Fruit fly (Drosophila melanogaster) Kc167 (cell line): ENCODE results near the gene Ugt35E2.

Experiments used
- Myc ChIP-seq: fragments of >200 bp; optimal IDR thresholded peaks from 2 replicates; lab custom pipeline; 2017; ENCODE audit warnings: missing external identifiers
- Sin3A ChIP-seq: fragments of >200 bp; optimal IDR thresholded peaks from 2 replicates; lab custom pipeline; 2018; ENCODE audit warnings: missing external identifiers
- h ChIP-seq: fragments of >200 bp; optimal IDR thresholded peaks from 3 replicates; lab custom pipeline; 2018; ENCODE audit warnings: missing external identifiers
- insv ChIP-seq: fragments of >200 bp; optimal IDR thresholded peaks from 3 replicates; lab custom pipeline; 2018; ENCODE audit warnings: missing external identifiers
- psq ChIP-seq: fragments of >200 bp; optimal IDR thresholded peaks from 2 replicates; lab custom pipeline; 2017; ENCODE audit warnings: missing external identifiers
- ttk ChIP-seq: sonication (Bioruptor generic); optimal IDR thresholded peaks from 2 replicates; lab custom pipeline; 2017; ENCODE audit warnings: missing external identifiers

DNA sequence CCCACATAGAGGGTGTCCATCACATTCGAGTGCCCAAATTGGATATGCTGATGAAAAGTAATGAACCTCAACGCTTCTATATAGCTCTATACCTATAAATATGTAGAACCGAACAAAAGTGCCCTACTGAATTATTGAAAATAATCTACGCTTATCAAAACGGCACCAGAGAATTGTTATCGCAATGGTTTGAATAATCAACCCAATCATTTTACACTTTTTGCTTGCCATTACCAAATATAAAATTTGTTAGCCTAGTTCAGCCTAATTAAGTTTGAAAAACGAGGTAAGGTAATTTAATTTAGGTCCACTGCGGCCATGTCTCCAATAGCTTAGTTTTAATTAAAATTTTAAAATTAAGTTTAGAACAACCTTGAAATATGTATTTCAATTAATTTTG lies 8.0 kb upstream of the Ugt35E2 start:
- no peak for TF ChIP-seq psq (lab: Kevin White, UChicago)
- TF ChIP-seq insv (lab: Kevin White, UChicago) = no peak
- TF ChIP-seq ttk (lab: Kevin White, UChicago) = no peak
- no peak for TF ChIP-seq h (lab: Kevin White, UChicago)
- no peak for TF ChIP-seq Sin3A (lab: Kevin White, UChicago)
- no peak for TF ChIP-seq Myc (lab: Kevin White, UChicago)
